Fruit fly (Drosophila melanogaster) whole organism, wandering third instar larva: Measurements from ENCODE around the gene CG11912.

Experiments used
- Abd-B ChIP-seq: fragments of >200 bp; optimal IDR thresholded peaks from 2 replicates; lab custom pipeline; 2017; ENCODE audit warnings: missing biosample characterization, missing genetic modification characterization
- CG32264 ChIP-seq: fragments of 200-800 bp; sonication (Bioruptor generic); optimal IDR thresholded peaks from 2 replicates; lab custom pipeline; 2016; ENCODE audit warnings: missing biosample characterization, missing genetic modification characterization
- CG9705 ChIP-seq: fragments of 200-800 bp; sonication (Bioruptor generic); optimal IDR thresholded peaks from 2 replicates; lab custom pipeline; 2018; ENCODE audit warnings: missing biosample characterization, mild to moderate bottlenecking, missing genetic modification characterization
- CrebA ChIP-seq: fragments of 200-800 bp; sonication (Bioruptor generic); optimal IDR thresholded peaks from 2 replicates; lab custom pipeline; 2016; ENCODE audit warnings: missing biosample characterization, mild to moderate bottlenecking, missing genetic modification characterization, borderline replicate concordance
- Dfd ChIP-seq: fragments of >200 bp; optimal IDR thresholded peaks from 2 replicates; lab custom pipeline; 2017; ENCODE audit warnings: missing biosample characterization, missing genetic modification characterization
- Dif ChIP-seq: fragments of 200-275, 200-300 bp; sonication (Bioruptor generic); optimal IDR thresholded peaks from 2 replicates; lab custom pipeline; 2018; ENCODE audit warnings: missing biosample characterization, missing genetic modification characterization; ENCODE audit not compliant: partially characterized antibody
- GATAd ChIP-seq: sonication (Bioruptor generic); optimal IDR thresholded peaks from 2 replicates; lab custom pipeline; 2016; ENCODE audit warnings: missing biosample characterization, missing genetic modification characterization
- HLH106 ChIP-seq: fragments of 200-800 bp; optimal IDR thresholded peaks from 3 replicates; lab custom pipeline; 2019; ENCODE audit warnings: missing biosample characterization, mild to moderate bottlenecking, missing genetic modification characterization, moderate library complexity
- Hnf4 ChIP-seq: fragments of 200-800 bp; sonication (Bioruptor generic); optimal IDR thresholded peaks from 2 replicates; lab custom pipeline; 2016; ENCODE audit warnings: missing biosample characterization, mild to moderate bottlenecking, missing genetic modification characterization
- Hr78 ChIP-seq: fragments of >200 bp; optimal IDR thresholded peaks from 2 replicates; lab custom pipeline; 2017; ENCODE audit warnings: missing biosample characterization, missing genetic modification characterization
- Hr83 ChIP-seq: fragments of 200-300 bp; sonication (Bioruptor generic); optimal IDR thresholded peaks from 2 replicates; lab custom pipeline; 2016; ENCODE audit warnings: missing biosample characterization, mild to moderate bottlenecking, missing genetic modification characterization, moderate library complexity; ENCODE audit not compliant: poor library complexity, severe bottlenecking
- Mio ChIP-seq: sonication (Bioruptor generic); optimal IDR thresholded peaks from 2 replicates; lab custom pipeline; 2016; ENCODE audit warnings: missing biosample characterization, missing genetic modification characterization
- Myc ChIP-seq: fragments of >200 bp; optimal IDR thresholded peaks from 2 replicates; lab custom pipeline; 2017
- N ChIP-seq: fragments of >200 bp; optimal IDR thresholded peaks from 2 replicates; lab custom pipeline; 2018; ENCODE audit warnings: missing biosample characterization, missing external identifiers, missing genetic modification characterization
- Sp1 ChIP-seq: fragments of 200-800 bp; sonication (Bioruptor generic); optimal IDR thresholded peaks from 3 replicates; lab custom pipeline; 2019; ENCODE audit warnings: missing biosample characterization, mild to moderate bottlenecking, missing genetic modification characterization, moderate library complexity
- br ChIP-seq: fragments of 200-800 bp; sonication (Bioruptor generic); optimal IDR thresholded peaks from 2 replicates; lab custom pipeline; 2016; ENCODE audit warnings: missing biosample characterization, missing genetic modification characterization
- brk ChIP-seq: fragments of 200-800 bp; sonication (Bioruptor generic); optimal IDR thresholded peaks from 2 replicates; lab custom pipeline; 2016; ENCODE audit warnings: missing biosample characterization, mild to moderate bottlenecking, missing genetic modification characterization
- dl ChIP-seq, 2 experiments: fragments of 175-275, 200-275 bp in 1 of 2; fragments of 200-275 bp in 1 of 2; sonication (Bioruptor generic); optimal IDR thresholded peaks; lab custom pipeline; 2018; ENCODE audit warnings: mild to moderate bottlenecking in 2 of 2, missing biosample characterization in 2 of 2, missing genetic modification characterization in 2 of 2, moderate library complexity in 2 of 2; ENCODE audit not compliant: partially characterized antibody in 2 of 2, insufficient read depth in 1 of 2
- dmrt93B ChIP-seq: fragments of 200-800 bp; sonication (Bioruptor generic); optimal IDR thresholded peaks from 2 replicates; lab custom pipeline; 2018; ENCODE audit warnings: missing biosample characterization, mild to moderate bottlenecking, missing genetic modification characterization
- dsf ChIP-seq: sonication (Bioruptor generic); optimal IDR thresholded peaks from 2 replicates; lab custom pipeline; 2016; ENCODE audit warnings: missing biosample characterization, missing genetic modification characterization, borderline replicate concordance
- ey ChIP-seq: fragments of 200-800 bp; sonication (Bioruptor generic); optimal IDR thresholded peaks from 2 replicates; lab custom pipeline; 2016; ENCODE audit warnings: missing biosample characterization, missing genetic modification characterization
- foxo ChIP-seq, 2 experiments: fragments of 200-800 bp; sonication (Bioruptor generic); optimal IDR thresholded peaks; 2 replicates in 1 of 2; 3 replicates in 1 of 2; lab custom pipeline; 2016 to 2017; ENCODE audit warnings: missing biosample characterization in 2 of 2, missing genetic modification characterization in 2 of 2
- fru ChIP-seq: fragments of 200-800 bp; sonication (Bioruptor generic); optimal IDR thresholded peaks from 3 replicates; lab custom pipeline; 2016; ENCODE audit warnings: missing biosample characterization, mild to moderate bottlenecking, missing genetic modification characterization
- h ChIP-seq: fragments of 200-800 bp; sonication (Bioruptor generic); optimal IDR thresholded peaks from 3 replicates; lab custom pipeline; 2016; ENCODE audit warnings: missing biosample characterization, mild to moderate bottlenecking, missing genetic modification characterization
- jim ChIP-seq: fragments of 175-275, 200-325 bp; sonication (Bioruptor generic); optimal IDR thresholded peaks from 2 replicates; lab custom pipeline; 2016; ENCODE audit warnings: missing biosample characterization, mild to moderate bottlenecking, missing genetic modification characterization
- lola ChIP-seq: fragments of >200 bp; optimal IDR thresholded peaks from 2 replicates; lab custom pipeline; 2017; ENCODE audit warnings: missing biosample characterization, missing genetic modification characterization
- pan ChIP-seq: fragments of >200 bp; optimal IDR thresholded peaks from 2 replicates; lab custom pipeline; 2017
- psq ChIP-seq: fragments of 200-800 bp; sonication (Bioruptor generic); optimal IDR thresholded peaks from 3 replicates; lab custom pipeline; 2017; ENCODE audit warnings: missing biosample characterization, mild to moderate bottlenecking, missing genetic modification characterization, moderate library complexity
- rgr ChIP-seq: fragments of 200-800 bp; sonication (Bioruptor generic); optimal IDR thresholded peaks from 3 replicates; lab custom pipeline; 2016; ENCODE audit warnings: missing biosample characterization, mild to moderate bottlenecking, missing genetic modification characterization
- sage ChIP-seq: fragments of 200-800 bp; sonication (Bioruptor generic); optimal IDR thresholded peaks from 2 replicates; lab custom pipeline; 2016; ENCODE audit warnings: missing biosample characterization, mild to moderate bottlenecking, missing genetic modification characterization
- sv ChIP-seq: fragments of 200-800 bp; sonication (Bioruptor generic); optimal IDR thresholded peaks from 3 replicates; lab custom pipeline; 2016; ENCODE audit warnings: missing biosample characterization, missing genetic modification characterization
- tai ChIP-seq: sonication (Bioruptor generic); optimal IDR thresholded peaks from 2 replicates; lab custom pipeline; 2016; ENCODE audit warnings: missing biosample characterization, missing genetic modification characterization
- usp ChIP-seq: fragments of >200 bp; optimal IDR thresholded peaks from 2 replicates; lab custom pipeline; 2017; ENCODE audit warnings: missing biosample characterization, missing genetic modification characterization
- woc ChIP-seq: sonication (Bioruptor generic); optimal IDR thresholded peaks from 2 replicates; lab custom pipeline; 2016; ENCODE audit warnings: missing biosample characterization, mild to moderate bottlenecking, missing genetic modification characterization

CG11912 gene

dm6 chr2L:346781-347180, 27.7 kb upstream of the CG11912 start:
- TF ChIP-seq CG32264 (no peak), h (no peak), Mio (GFP tag; lab: Kevin White, UChicago) (no peak), ey (GFP tag; lab: Kevin White, UChicago) (no peak), CG9705 (GFP tag; lab: Kevin White, UChicago) (no peak), Hr78 (GFP tag; lab: Kevin White, UChicago) (no peak), Dfd (GFP tag; lab: Kevin White, UChicago) (no peak), Hnf4 (GFP tag; lab: Kevin White, UChicago) (no peak), fru (GFP tag; lab: Kevin White, UChicago) (no peak), GATAd (no peak), foxo (GFP tag; optimal IDR thresholded peaks at IDR 0.05; lab: Kevin White, UChicago) (no peak), lola (GFP tag; lab: Kevin White, UChicago) (no peak), sage (GFP tag; lab: Kevin White, UChicago) (no peak), tai (no peak), CrebA (no peak), dl (GFP tag; optimal IDR thresholded peaks at IDR 0.05; lab: Kevin White, UChicago; ENCODE audit: insufficient read depth in 1 of 2, partially characterized antibody in 2 of 2) (no peak), N (GFP tag; lab: Kevin White, UChicago) (no peak), pan (lab: Kevin White, UChicago) (no peak), jim (GFP tag; lab: Kevin White, UChicago) (no peak)

dm6 chr2L:332235-332634, 13.2 kb upstream of the CG11912 start, which contains the start of gene CG31921:
Gene CG31921, minus strand, starts transcription at chr2L:332335.
- TF ChIP-seq Hr78 (GFP tag; lab: Kevin White, UChicago) = no peak
- no peak for TF ChIP-seq sv (GFP tag; lab: Kevin White, UChicago)
- no peak for TF ChIP-seq Sp1 (GFP tag; lab: Kevin White, UChicago)
- TF ChIP-seq psq = no peak
- TF ChIP-seq dsf (GFP tag; lab: Kevin White, UChicago) = no peak
- TF ChIP-seq h = no peak
- TF ChIP-seq pan (lab: Kevin White, UChicago) = no peak
- TF ChIP-seq brk = no peak
- TF ChIP-seq Abd-B (GFP tag; lab: Kevin White, UChicago) = no peak
- no peak for TF ChIP-seq Myc (lab: Kevin White, UChicago)
- no peak for TF ChIP-seq fru (GFP tag; lab: Kevin White, UChicago)
- no peak for TF ChIP-seq HLH106

dm6 chr2L:329661-330060, 10.6 kb upstream of the CG11912 start, which contains the start of gene CG43755:
Gene CG43755, minus strand, starts transcription at chr2L:329761.
- no peak for TF ChIP-seq dmrt93B (GFP tag; lab: Kevin White, UChicago)
- no peak for TF ChIP-seq Dfd (GFP tag; lab: Kevin White, UChicago)
- TF ChIP-seq dsf (GFP tag; lab: Kevin White, UChicago) = no peak
- no peak for TF ChIP-seq woc
- TF ChIP-seq Dif (GFP tag; lab: Kevin White, UChicago) = no peak
- no peak for TF ChIP-seq Hr83 (GFP tag; lab: Kevin White, UChicago)
- no peak for TF ChIP-seq sage (GFP tag; lab: Kevin White, UChicago)
- TF ChIP-seq Hr78 (GFP tag; lab: Kevin White, UChicago) = no peak
- TF ChIP-seq tai = no peak
- TF ChIP-seq h = no peak
- no peak for TF ChIP-seq Sp1 (GFP tag; lab: Kevin White, UChicago)
- TF ChIP-seq Hnf4 (GFP tag; lab: Kevin White, UChicago) = no peak
- no peak for TF ChIP-seq N (GFP tag; lab: Kevin White, UChicago)
- no peak for TF ChIP-seq br (GFP tag; lab: Kevin White, UChicago)
- no peak for TF ChIP-seq usp (GFP tag; lab: Kevin White, UChicago)
- no peak for TF ChIP-seq GATAd
- TF ChIP-seq Mio (GFP tag; lab: Kevin White, UChicago) = no peak
- no peak for TF ChIP-seq Myc (lab: Kevin White, UChicago)
- TF ChIP-seq rgr (GFP tag; lab: Kevin White, UChicago) = no peak
- TF ChIP-seq, all 38 proteins: peak for 0

- no peak for TF ChIP-seq dl (GFP tag; optimal IDR thresholded peaks at IDR 0.05; lab: Kevin White, UChicago; ENCODE audit: insufficient read depth in 1 of 2, partially characterized antibody in 2 of 2)
Observed at dm6 chr2L:322915-323314, 3.9 kb upstream of the CG11912 start.
